Worm (Caenorhabditis elegans) whole organism, mixed stage, embryonic: ENCODE measurements around the gene VY10G11R.1.

Experiments used
- lsy-2 ChIP-seq: fragments of 150-350 bp; optimal IDR thresholded peaks from 2 replicates; lab custom pipeline; 2014; ENCODE audit warnings: missing biosample characterization, missing genetic modification characterization
- nhr-237 ChIP-seq: fragments of 150-350 bp; optimal IDR thresholded peaks from 2 replicates; lab custom pipeline; 2014; ENCODE audit warnings: missing biosample characterization, missing genetic modification characterization
- pha-4 ChIP-seq: fragments of 150-350 bp; optimal IDR thresholded peaks from 2 replicates; lab custom pipeline; 2018; ENCODE audit warnings: missing biosample characterization, missing genetic modification reagents, missing genetic modification characterization
- tbx-8 ChIP-seq: fragments of 200-800 bp; sonication (Bioruptor generic); optimal IDR thresholded peaks from 2 replicates; lab custom pipeline; 2018; ENCODE audit warnings: mild to moderate bottlenecking, missing genetic modification characterization, moderate library complexity, missing compliant biosample characterization
- ztf-11 ChIP-seq: fragments of 150-350 bp; optimal IDR thresholded peaks from 2 replicates; lab custom pipeline; 2014; ENCODE audit warnings: missing biosample characterization, missing genetic modification characterization

ce11 chrIV:16431929-16432328 is 38.9 kb downstream of the VY10G11R.1 start, which contains the start of gene dlc-3:
- no peak for TF ChIP-seq ztf-11 (tag; lab: Kevin White, UChicago)
- TF ChIP-seq nhr-237 (tag; lab: Kevin White, UChicago): no peak
- no peak for TF ChIP-seq pha-4 (tag; lab: Kevin White, UChicago)
- no peak for TF ChIP-seq lsy-2
- TF ChIP-seq tbx-8: no peak
